Fruit fly (Drosophila melanogaster): ENCODE results near the gene CG34164.

The CG34164 gene

DNA sequence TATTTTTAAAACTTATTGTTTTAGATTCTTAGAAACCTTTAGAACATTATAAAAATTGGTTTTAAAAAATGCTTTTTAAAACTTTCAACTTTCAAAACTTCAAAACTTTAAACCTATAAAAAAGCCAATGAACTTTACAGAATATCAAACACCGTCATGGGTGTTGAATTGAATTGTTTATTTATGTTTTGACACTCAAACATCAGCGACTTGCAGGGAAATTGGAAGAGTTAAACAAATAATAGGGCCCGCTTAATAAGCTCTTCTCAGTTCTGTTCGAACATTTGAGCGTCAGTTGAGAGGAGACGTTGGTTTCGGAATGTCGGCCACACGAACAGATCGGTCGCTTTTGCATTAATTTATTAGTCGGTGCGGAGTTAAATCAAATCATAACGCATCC, 7.0 kb upstream of the CG34164 start, which contains the start of gene PLCXD (continued):
- no peak for TF ChIP-seq zf30C (GFP tag; optimal IDR thresholded peaks at IDR 0.05)

DNA sequence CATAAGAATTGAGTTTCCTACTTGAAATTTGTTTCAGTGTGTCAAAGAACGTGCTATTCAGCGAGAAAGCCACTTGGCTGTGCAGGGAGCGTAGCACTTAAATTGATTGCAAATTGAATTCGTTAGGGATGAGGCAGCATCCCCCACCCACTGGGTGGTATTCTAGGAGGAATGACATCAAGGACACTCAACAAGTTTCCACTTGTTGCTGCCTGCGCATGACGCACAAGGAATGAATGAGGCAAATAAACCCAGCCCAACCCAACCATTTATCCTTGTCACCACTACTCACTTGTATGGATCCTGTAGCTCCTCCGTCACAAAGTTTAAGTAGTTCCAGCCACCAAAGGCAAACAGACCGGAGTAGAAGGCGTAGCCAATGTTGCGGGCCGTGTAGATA, 2.8 kb upstream of the CG34164 start:
- TF ChIP-seq PHDP (tag; optimal IDR thresholded peaks at IDR 0.05) (no peak), scrt (GFP tag; optimal IDR thresholded peaks at IDR 0.05) (peak; percentile 97), Med (GFP tag) (peak; percentile 14)

- TF ChIP-seq hkb (optimal IDR thresholded peaks at IDR 0.05) (no peak), hkb (GFP tag; IDR thresholded peaks at IDR 0.05) (peak; percentile 57), nerfin-1 (tag; optimal IDR thresholded peaks at IDR 0.05) (peak; percentile 62), emc (GFP tag; optimal IDR thresholded peaks at IDR 0.05) (no peak), Antp (GFP tag; optimal IDR thresholded peaks at IDR 0.05) (peak; percentile 4), Six4 (GFP tag; optimal IDR thresholded peaks at IDR 0.05) (peak; percentile 5), CG2712 (tag; optimal IDR thresholded peaks at IDR 0.05) (peak; percentile 64), Spps (tag; optimal IDR thresholded peaks at IDR 0.05) (no peak), Rfx (GFP tag; IDR thresholded peaks at IDR 0.05) (peak; percentile 61), CG31224 (GFP tag; IDR thresholded peaks at IDR 0.05) (no peak), onecut (GFP tag; IDR thresholded peaks at IDR 0.05) (peak; percentile 29; the same call in 1 of the 2 replicates), tgo (GFP tag; IDR thresholded peaks at IDR 0.05) (peak; percentile 38; the same call in 1 of the 3 replicates), hth (optimal IDR thresholded peaks at IDR 0.05) (no peak), CG7963 (GFP tag; IDR thresholded peaks at IDR 0.05; ENCODE audit: partially characterized antibody) (peak; percentile 42; the same call in 1 of the 3 replicates), nau (GFP tag; optimal IDR thresholded peaks at IDR 0.05) (no peak), btn (GFP tag; optimal IDR thresholded peaks at IDR 0.05) (no peak), CG13424 (tag; optimal IDR thresholded peaks at IDR 0.05) (peak; percentile 30), kay (GFP tag; optimal IDR thresholded peaks at IDR 0.05) (no peak), CG30403 (GFP tag; optimal IDR thresholded peaks at IDR 0.05) (peak; percentile 29), az2 (GFP tag; optimal IDR thresholded peaks at IDR 0.05) (peak; percentile 33), E2f2 (GFP tag; IDR thresholded peaks at IDR 0.05) (peak; percentile 23; the same call in 1 of the 2 replicates), Stat92E (GFP tag; optimal IDR thresholded peaks at IDR 0.05) (peak in 1 of 3 experiments; percentile 19), kah (GFP tag; optimal IDR thresholded peaks at IDR 0.05) (peak; percentile 63), sna (GFP tag; IDR thresholded peaks at IDR 0.05; ENCODE audit: partially characterized antibody) (peak; percentile 68; the same call in 1 of the 2 replicates), CG34422 (GFP tag; IDR thresholded peaks at IDR 0.05) (peak; percentile 30; the same call in 1 of the 3 replicates), CG2120 (GFP tag; optimal IDR thresholded peaks at IDR 0.05) (peak; percentile 51), CG6654 (GFP tag; optimal IDR thresholded peaks at IDR 0.05) (no peak), CG14860 (GFP tag; IDR thresholded peaks at IDR 0.05; ENCODE audit: partially characterized antibody) (0 out of 3 replicates have a peak, but pooled peaks have one; percentile 34), CG32767 (GFP tag; IDR thresholded peaks at IDR 0.05) (0 out of 2 replicates have a peak, but pooled peaks have one; percentile 15), Sry-β (GFP tag; optimal IDR thresholded peaks at IDR 0.05) (peak; percentile 97), Fer1 (GFP tag; optimal IDR thresholded peaks at IDR 0.05) (peak; percentile 60), scrt (GFP tag; optimal IDR thresholded peaks at IDR 0.05) (peak; percentile 95), D19A (tag; optimal IDR thresholded peaks at IDR 0.05) (no peak), CG5953 (GFP tag; IDR thresholded peaks at IDR 0.05) (no peak), CG18764 (GFP tag; optimal IDR thresholded peaks at IDR 0.05) (peak; percentile 8), Myb (GFP tag; optimal IDR thresholded peaks at IDR 0.05) (peak; percentile 9), Dp (GFP tag; optimal IDR thresholded peaks at IDR 0.05) (peak; percentile 10), CG15601 (tag; optimal IDR thresholded peaks at IDR 0.05) (peak; percentile 29), vnd (GFP tag; IDR thresholded peaks at IDR 0.05; ENCODE audit: partially characterized antibody) (no peak), so (GFP tag; IDR thresholded peaks at IDR 0.05) (no peak), CG1602 (GFP tag; optimal IDR thresholded peaks at IDR 0.05) (peak; percentile 14), zen2 (GFP tag; IDR thresholded peaks at IDR 0.05; ENCODE audit: partially characterized antibody) (peak; percentile 55; the same call in 2 of the 3 replicates), grau (tag; optimal IDR thresholded peaks at IDR 0.05) (peak; percentile 98), Awh (GFP tag; IDR thresholded peaks at IDR 0.05) (no peak)
These were observed 6.9 kb downstream of the CG34164 start, which contains the start of gene Rab3-GAP for dm6 chr2L:12063035-12063434. Gene Rab3-GAP (minus strand): TSS chr2L:12063184.
